Fruit fly (Drosophila melanogaster) whole organism, embryonic: Measurements from ENCODE around the gene Stim.

Source experiments
- Bteb2 ChIP-seq: fragments of 200-800 bp; sonication (Bioruptor generic); optimal IDR thresholded peaks from 2 replicates; lab custom pipeline; 2016; ENCODE audit warnings: missing biosample characterization, missing genetic modification characterization
- CG10267 ChIP-seq: fragments of 200-800 bp; sonication (Bioruptor generic); optimal IDR thresholded peaks from 2 replicates; lab custom pipeline; 2018; ENCODE audit warnings: missing biosample characterization, mild to moderate bottlenecking, missing genetic modification characterization, moderate library complexity
- CG10543 ChIP-seq: fragments of 200-800 bp; sonication (Bioruptor generic); optimal IDR thresholded peaks from 3 replicates; lab custom pipeline; 2017; ENCODE audit warnings: missing biosample characterization, mild to moderate bottlenecking, missing genetic modification characterization, moderate library complexity
- CG10959 ChIP-seq: fragments of 200-800 bp; sonication (Bioruptor generic); IDR thresholded peaks from 2 replicates; pipeline ENCODE4 v1.3.6; 2022; ENCODE audit warnings: missing biosample characterization, missing genetic modification characterization
- CG15269 ChIP-seq: fragments of 200-800 bp; sonication (Bioruptor generic); optimal IDR thresholded peaks from 2 replicates; lab custom pipeline; 2018; ENCODE audit warnings: missing biosample characterization, mild to moderate bottlenecking, missing genetic modification characterization, moderate library complexity
- CG1529 ChIP-seq: fragments of 200-800 bp; sonication (Bioruptor generic); optimal IDR thresholded peaks from 3 replicates; lab custom pipeline; 2018; ENCODE audit warnings: missing biosample characterization, missing genetic modification characterization
- CG1602 ChIP-seq: fragments of 200-800 bp; sonication (Bioruptor generic); optimal IDR thresholded peaks from 3 replicates; lab custom pipeline; 2016; ENCODE audit warnings: missing biosample characterization, missing genetic modification characterization
- CG17359 ChIP-seq: fragments of 200-800 bp; sonication (Bioruptor generic); optimal IDR thresholded peaks from 3 replicates; lab custom pipeline; 2018; ENCODE audit warnings: missing biosample characterization, mild to moderate bottlenecking, missing genetic modification characterization, moderate library complexity
- CG17385 ChIP-seq: fragments of 200-800 bp; sonication (Bioruptor generic); optimal IDR thresholded peaks from 3 replicates; lab custom pipeline; 2018; ENCODE audit warnings: missing biosample characterization, mild to moderate bottlenecking, missing genetic modification characterization
- CG18764 ChIP-seq: fragments of 200-800 bp; sonication (Bioruptor generic); optimal IDR thresholded peaks from 3 replicates; lab custom pipeline; 2016; ENCODE audit warnings: missing biosample characterization, missing genetic modification characterization
- CG2712 ChIP-seq: fragments of 200-800 bp; optimal IDR thresholded peaks from 3 replicates; lab custom pipeline; 2019; ENCODE audit warnings: missing biosample characterization, mild to moderate bottlenecking, missing genetic modification characterization, moderate library complexity
- CG4424 ChIP-seq: fragments of 200-800 bp; sonication (Bioruptor generic); optimal IDR thresholded peaks from 3 replicates; lab custom pipeline; 2016; ENCODE audit warnings: missing biosample characterization, missing genetic modification characterization
- CG4617 ChIP-seq: fragments of 200-800 bp; sonication (Bioruptor generic); optimal IDR thresholded peaks from 3 replicates; lab custom pipeline; 2016; ENCODE audit warnings: missing biosample characterization, missing genetic modification characterization, borderline replicate concordance
- CG6683 ChIP-seq: fragments of 200-800 bp; sonication (Bioruptor generic); optimal IDR thresholded peaks from 2 replicates; lab custom pipeline; 2017; ENCODE audit warnings: missing biosample characterization, mild to moderate bottlenecking, missing genetic modification characterization, missing genetic modification reagents
- CG7357 ChIP-seq: fragments of 200-800 bp; sonication (Bioruptor generic); IDR thresholded peaks from 3 replicates; pipeline ENCODE4 v1.3.6; 2022; ENCODE audit warnings: missing biosample characterization, missing genetic modification characterization
- CG7745 ChIP-seq: fragments of 200-800 bp; sonication (Bioruptor generic); optimal IDR thresholded peaks from 2 replicates; lab custom pipeline; 2018; ENCODE audit warnings: missing biosample characterization, mild to moderate bottlenecking, missing genetic modification characterization, moderate library complexity
- CG7987 ChIP-seq: fragments of 200-800 bp; sonication (Bioruptor generic); optimal IDR thresholded peaks from 2 replicates; lab custom pipeline; 2018; ENCODE audit warnings: missing biosample characterization, mild to moderate bottlenecking, missing genetic modification characterization, moderate library complexity
- CG8290 ChIP-seq, 3 experiments: fragments of 200-800 bp; sonication (Bioruptor generic); optimal IDR thresholded peaks; 2 replicates each; lab custom pipeline; 2016 to 2019; ENCODE audit warnings: missing biosample characterization in 3 of 3, missing genetic modification characterization in 3 of 3, mild to moderate bottlenecking in 2 of 3, moderate library complexity in 1 of 3
- CG9609 ChIP-seq: fragments of 200-800 bp; sonication (Bioruptor generic); optimal IDR thresholded peaks from 3 replicates; lab custom pipeline; 2016; ENCODE audit warnings: missing biosample characterization, missing genetic modification characterization
- CoRest ChIP-seq: fragments of 200-800 bp; sonication (Bioruptor generic); optimal IDR thresholded peaks from 3 replicates; lab custom pipeline; 2018; ENCODE audit warnings: missing biosample characterization, mild to moderate bottlenecking, missing genetic modification characterization, moderate library complexity
- Deaf1 ChIP-seq: fragments of 200-800 bp; optimal IDR thresholded peaks from 3 replicates; lab custom pipeline; 2019; ENCODE audit warnings: missing biosample characterization, mild to moderate bottlenecking, missing genetic modification characterization, moderate library complexity
- Dfd ChIP-seq, 2 experiments: fragments of >200 bp; optimal IDR thresholded peaks; 2 replicates each; lab custom pipeline; 2017; ENCODE audit warnings: missing biosample characterization in 2 of 2, missing genetic modification characterization in 2 of 2
- Doc3 ChIP-seq: fragments of 200-800 bp; sonication (Bioruptor generic); IDR thresholded peaks from 3 replicates; pipeline ENCODE4 v1.3.6; 2022; ENCODE audit warnings: missing biosample characterization, missing genetic modification characterization; ENCODE audit not compliant: partially characterized antibody
- Elba2 ChIP-seq: fragments of 200-800 bp; sonication (Bioruptor generic); optimal IDR thresholded peaks from 3 replicates; lab custom pipeline; 2016; ENCODE audit warnings: missing biosample characterization, missing genetic modification characterization
- HLH3B ChIP-seq: fragments of 200-800 bp; sonication (Bioruptor generic); IDR thresholded peaks from 2 replicates; pipeline ENCODE4 v1.3.6; 2022; ENCODE audit warnings: missing biosample characterization, missing genetic modification characterization
- Hr3 ChIP-seq: fragments of 200-800 bp; sonication (Bioruptor generic); optimal IDR thresholded peaks from 3 replicates; lab custom pipeline; 2016; ENCODE audit warnings: missing biosample characterization, missing genetic modification characterization
- NC2β ChIP-seq: fragments of 200-800 bp; sonication (Bioruptor generic); optimal IDR thresholded peaks from 2 replicates; lab custom pipeline; 2016; ENCODE audit warnings: missing biosample characterization, missing genetic modification characterization
- Optix ChIP-seq: fragments of 200-800 bp; sonication (Bioruptor generic); IDR thresholded peaks from 3 replicates; pipeline ENCODE4 v1.3.6; 2022; ENCODE audit warnings: missing biosample characterization, missing genetic modification characterization
- ase ChIP-seq: fragments of 200-800 bp; sonication (Bioruptor generic); IDR thresholded peaks from 3 replicates; pipeline ENCODE4 v1.3.6; 2022; ENCODE audit warnings: missing biosample characterization, missing genetic modification characterization
- btn ChIP-seq: fragments of 200-800 bp; sonication (Bioruptor generic); optimal IDR thresholded peaks from 2 replicates; lab custom pipeline; 2016; ENCODE audit warnings: missing biosample characterization, missing genetic modification characterization
- chif ChIP-seq, 2 experiments: fragments of 200-800 bp; sonication (Bioruptor generic); optimal IDR thresholded peaks; 3 replicates each; lab custom pipeline; 2016; ENCODE audit warnings: missing biosample characterization in 2 of 2, missing genetic modification characterization in 2 of 2
- crp ChIP-seq, 2 experiments: fragments of 200-800 bp; sonication (Bioruptor generic); optimal IDR thresholded peaks; 2 replicates in 1 of 2; 3 replicates in 1 of 2; lab custom pipeline; 2017; ENCODE audit warnings: missing biosample characterization in 2 of 2, missing genetic modification characterization in 2 of 2, mild to moderate bottlenecking in 1 of 2, moderate library complexity in 1 of 2
- dati ChIP-seq: fragments of 200-800 bp; sonication (Bioruptor generic); IDR thresholded peaks from 2 replicates; pipeline ENCODE4 v1.3.6; 2022; ENCODE audit warnings: missing biosample characterization, missing genetic modification characterization
- ewg ChIP-seq: fragments of 200-800 bp; sonication (Bioruptor generic); optimal IDR thresholded peaks from 3 replicates; lab custom pipeline; 2017; ENCODE audit warnings: mild to moderate bottlenecking, missing biosample characterization, missing genetic modification reagents, missing genetic modification characterization
- gfzf ChIP-seq: fragments of 200-800 bp; sonication (Bioruptor generic); optimal IDR thresholded peaks from 2 replicates; lab custom pipeline; 2016; ENCODE audit warnings: missing biosample characterization, mild to moderate bottlenecking, missing genetic modification characterization, moderate library complexity
- grau ChIP-seq: fragments of 200-800 bp; optimal IDR thresholded peaks from 3 replicates; lab custom pipeline; 2019; ENCODE audit warnings: missing biosample characterization, mild to moderate bottlenecking, missing genetic modification characterization, moderate library complexity
- hth ChIP-seq: fragments of >200 bp; optimal IDR thresholded peaks from 2 replicates; lab custom pipeline; 2017; ENCODE audit warnings: inconsistent platforms
- inv ChIP-seq: fragments of 200-800 bp; sonication (Bioruptor generic); IDR thresholded peaks from 2 replicates; pipeline ENCODE4 v1.3.6; 2022; ENCODE audit warnings: missing biosample characterization, missing genetic modification characterization; ENCODE audit not compliant: partially characterized antibody
- jing ChIP-seq: fragments of 200-800 bp; sonication (Bioruptor generic); optimal IDR thresholded peaks from 2 replicates; lab custom pipeline; 2018; ENCODE audit warnings: missing biosample characterization, mild to moderate bottlenecking, missing genetic modification characterization
- nau ChIP-seq: fragments of 200-800 bp; sonication (Bioruptor generic); optimal IDR thresholded peaks from 3 replicates; lab custom pipeline; 2017; ENCODE audit warnings: missing biosample characterization, mild to moderate bottlenecking, missing genetic modification characterization, missing genetic modification reagents
- pita ChIP-seq: fragments of 200-800 bp; sonication (Bioruptor generic); optimal IDR thresholded peaks from 2 replicates; lab custom pipeline; 2017; ENCODE audit warnings: missing biosample characterization, mild to moderate bottlenecking, missing genetic modification characterization
- run ChIP-seq: fragments of 200-800 bp; sonication (Bioruptor generic); optimal IDR thresholded peaks from 3 replicates; lab custom pipeline; 2018; ENCODE audit warnings: missing biosample characterization, mild to moderate bottlenecking, missing genetic modification characterization
- salm ChIP-seq: fragments of 200-800 bp; sonication (Bioruptor generic); optimal IDR thresholded peaks from 2 replicates; lab custom pipeline; 2018; ENCODE audit warnings: missing biosample characterization, mild to moderate bottlenecking, missing genetic modification characterization
- sd ChIP-seq: fragments of 200-800 bp; sonication (Bioruptor generic); optimal IDR thresholded peaks from 3 replicates; lab custom pipeline; 2018; ENCODE audit warnings: missing biosample characterization, mild to moderate bottlenecking, missing genetic modification characterization, moderate library complexity
- sens ChIP-seq: fragments of 200-800 bp; sonication (Bioruptor generic); peaks from one replicate; lab custom pipeline; 2016; ENCODE audit warnings: missing biosample characterization, missing genetic modification characterization
- slbo ChIP-seq: fragments of 200-800 bp; sonication (Bioruptor generic); IDR thresholded peaks from 2 replicates; pipeline ENCODE4 v1.3.6; 2022; ENCODE audit warnings: missing biosample characterization, missing genetic modification characterization
- slp2 ChIP-seq: fragments of 200-800 bp; sonication (Bioruptor generic); optimal IDR thresholded peaks from 2 replicates; lab custom pipeline; 2016; ENCODE audit warnings: missing biosample characterization, missing genetic modification characterization
- ssp ChIP-seq: fragments of 200-800 bp; sonication (Bioruptor generic); IDR thresholded peaks from 2 replicates; pipeline ENCODE4 v1.3.6; 2022; ENCODE audit warnings: missing biosample characterization, missing genetic modification characterization
- tna ChIP-seq: fragments of 200-800 bp; sonication (Bioruptor generic); IDR thresholded peaks from 2 replicates; pipeline ENCODE4 v1.3.6; 2022; ENCODE audit warnings: missing biosample characterization, missing genetic modification characterization; ENCODE audit not compliant: partially characterized antibody
- trh ChIP-seq: fragments of 200-800 bp; sonication (Bioruptor generic); optimal IDR thresholded peaks from 2 replicates; lab custom pipeline; 2016; ENCODE audit warnings: missing biosample characterization, missing genetic modification characterization
- tup ChIP-seq: fragments of 200-800 bp; sonication (Bioruptor generic); optimal IDR thresholded peaks from 2 replicates; lab custom pipeline; 2016; ENCODE audit warnings: missing biosample characterization, mild to moderate bottlenecking, missing genetic modification characterization, moderate library complexity
- yki ChIP-seq: fragments of >200 bp; optimal IDR thresholded peaks from 3 replicates; lab custom pipeline; 2018

The Stim gene

dm6 chrX:15983501-15983900 is 43.2 kb upstream of the Stim start, which contains the start of gene Slc25A46a (continued):
- TF ChIP-seq pita (GFP tag; lab: Kevin White, UChicago), result no peak
- peak; percentile 47 for TF ChIP-seq sens (GFP tag; lab: Kevin White, UChicago)
- TF ChIP-seq CG8290 (GFP tag; optimal IDR thresholded peaks at IDR 0.05; lab: Kevin White, UChicago), result peak; percentile 12
- TF ChIP-seq CG8290 (tag; optimal IDR thresholded peaks at IDR 0.05; lab: Kevin White, UChicago), result no peak
- TF ChIP-seq slp2 (GFP tag; lab: Kevin White, UChicago), result no peak
- peak; percentile 5 for TF ChIP-seq CG2712 (tag; lab: Kevin White, UChicago)
- peak; percentile 20 for TF ChIP-seq CoRest (tag; lab: Kevin White, UChicago)
- no peak for TF ChIP-seq slbo
- no peak for TF ChIP-seq HLH3B (GFP tag; lab: Robert Waterston, UW)
- no peak for TF ChIP-seq Bteb2
- no peak for TF ChIP-seq CG1529
- TF ChIP-seq hth (lab: Kevin White, UChicago), result no peak
- no peak for TF ChIP-seq trh (GFP tag; lab: Kevin White, UChicago)
- TF ChIP-seq yki (lab: Kevin White, UChicago), result no peak
- no peak for TF ChIP-seq Dfd (GFP tag; optimal IDR thresholded peaks at IDR 0.05; lab: Kevin White, UChicago)
- TF ChIP-seq run (tag; lab: Kevin White, UChicago), result no peak
- TF ChIP-seq tup (GFP tag; lab: Kevin White, UChicago), result no peak
- no peak for TF ChIP-seq dati (GFP tag; lab: Robert Waterston, UW)
- TF ChIP-seq CG4424 (GFP tag; lab: Kevin White, UChicago), result no peak
- TF ChIP-seq CG7357 (GFP tag; lab: Robert Waterston, UW), result peak; percentile 93
- TF ChIP-seq CG17359 (tag; lab: Kevin White, UChicago), result no peak
- no peak for TF ChIP-seq CG7745
- TF ChIP-seq inv (GFP tag; lab: Robert Waterston, UW), result no peak
- TF ChIP-seq CG10267 (tag; lab: Kevin White, UChicago), result peak; percentile 15
- TF ChIP-seq Doc3 (GFP tag; lab: Robert Waterston, UW), result no peak
- TF ChIP-seq CG9609 (GFP tag; lab: Kevin White, UChicago), result no peak
- TF ChIP-seq crp (GFP tag; optimal IDR thresholded peaks at IDR 0.05; lab: Kevin White, UChicago), result peak in 1 of 2 experiments; percentile 13
- peak; percentile 29 for TF ChIP-seq CG4617

- TF ChIP-seq btn (GFP tag; lab: Kevin White, UChicago) (no peak), ssp (GFP tag; lab: Robert Waterston, UW) (peak; percentile 42; the same call in 1 of the 2 replicates), CG1602 (no peak), Optix (GFP tag; lab: Robert Waterston, UW) (no peak), ewg (GFP tag; lab: Kevin White, UChicago) (no peak), sd (tag; lab: Kevin White, UChicago) (no peak), nau (GFP tag; lab: Kevin White, UChicago) (no peak), Deaf1 (tag; lab: Kevin White, UChicago) (peak; percentile 22), Elba2 (GFP tag; lab: Kevin White, UChicago) (no peak), salm (tag; lab: Kevin White, UChicago) (no peak), chif (GFP tag; optimal IDR thresholded peaks at IDR 0.05; lab: Kevin White, UChicago) (no peak), grau (tag; lab: Kevin White, UChicago) (no peak), CG7987 (GFP tag; lab: Kevin White, UChicago) (no peak), ase (GFP tag; lab: Robert Waterston, UW) (no peak), CG4424 (GFP tag; lab: Kevin White, UChicago) (no peak), CG15269 (tag; lab: Kevin White, UChicago) (no peak), tna (no peak), CG18764 (no peak), CG10959 (no peak), NC2β (GFP tag; lab: Kevin White, UChicago) (no peak), Hr3 (no peak), CG6683 (GFP tag; lab: Kevin White, UChicago) (no peak), CG10543 (no peak), CG17385 (GFP tag; lab: Kevin White, UChicago) (no peak), gfzf (peak; percentile 6), jing (GFP tag; lab: Kevin White, UChicago) (no peak)
Observed at dm6 chrX:15982844-15983243, 42.6 kb upstream of the Stim start, which contains the start of gene Cep164. TSS of gene Cep164 (minus strand) at chrX:15982944.
